Fruit fly (Drosophila melanogaster) whole organism, prepupa: Measurements from ENCODE around the gene Cpr97Eb.
A peak's percentile ranks its signal among the peaks of the same experiment; 100 is the strongest.

ENCODE experiments used
- CG15336 ChIP-seq: fragments of 200-800 bp; sonication (Bioruptor generic); IDR thresholded peaks from 2 replicates; pipeline ENCODE4 v1.3.6; 2022; ENCODE audit warnings: missing biosample characterization, missing genetic modification characterization
- CG16779 ChIP-seq: fragments of 200-800 bp; sonication (Bioruptor generic); optimal IDR thresholded peaks from 3 replicates; lab custom pipeline; 2017; ENCODE audit warnings: missing biosample characterization, mild to moderate bottlenecking, missing genetic modification characterization
- CG3032 ChIP-seq: fragments of 200-800 bp; optimal IDR thresholded peaks from 2 replicates; lab custom pipeline; 2019; ENCODE audit warnings: missing biosample characterization, mild to moderate bottlenecking, missing genetic modification characterization, moderate library complexity
- CG6276 ChIP-seq: fragments of 200-800 bp; sonication (Bioruptor generic); optimal IDR thresholded peaks from 2 replicates; lab custom pipeline; 2017; ENCODE audit warnings: missing biosample characterization, mild to moderate bottlenecking, missing genetic modification characterization
- CG6854 ChIP-seq: fragments of 200-800 bp; sonication (Bioruptor generic); optimal IDR thresholded peaks from 2 replicates; lab custom pipeline; 2017; ENCODE audit warnings: missing biosample characterization, mild to moderate bottlenecking, missing genetic modification characterization
- CG8319 ChIP-seq: fragments of 200-800 bp; sonication (Bioruptor generic); optimal IDR thresholded peaks from 3 replicates; lab custom pipeline; 2016; ENCODE audit warnings: missing biosample characterization, missing genetic modification characterization
- Eip78C ChIP-seq: fragments of 200-800 bp; sonication (Bioruptor generic); peaks from one replicate; lab custom pipeline; 2016; ENCODE audit warnings: missing biosample characterization, missing genetic modification characterization
- Hr38 ChIP-seq: sonication (Bioruptor generic); optimal IDR thresholded peaks from 2 replicates; lab custom pipeline; 2016; ENCODE audit warnings: missing biosample characterization, missing genetic modification characterization
- Hr39 ChIP-seq: fragments of 200-800 bp; sonication (Bioruptor generic); optimal IDR thresholded peaks from 2 replicates; lab custom pipeline; 2016; ENCODE audit warnings: missing biosample characterization, missing genetic modification characterization
- OdsH ChIP-seq: fragments of 200-800 bp; sonication (Bioruptor generic); optimal IDR thresholded peaks from 3 replicates; lab custom pipeline; 2016; ENCODE audit warnings: missing biosample characterization, missing genetic modification characterization
- Smox ChIP-seq: fragments of 200-800 bp; sonication (Bioruptor generic); optimal IDR thresholded peaks from 3 replicates; lab custom pipeline; 2016; ENCODE audit warnings: missing biosample characterization, missing genetic modification characterization
- fd59A ChIP-seq: fragments of 200-800 bp; sonication (Bioruptor generic); optimal IDR thresholded peaks from 2 replicates; lab custom pipeline; 2017; ENCODE audit warnings: missing biosample characterization, mild to moderate bottlenecking, missing genetic modification characterization, missing genetic modification reagents
- topi ChIP-seq: fragments of 200-800 bp; sonication (Bioruptor generic); optimal IDR thresholded peaks from 3 replicates; lab custom pipeline; 2016; ENCODE audit warnings: missing biosample characterization, missing genetic modification characterization
- vri ChIP-seq: fragments of 200-800 bp; sonication (Bioruptor generic); optimal IDR thresholded peaks from 3 replicates; lab custom pipeline; 2016; ENCODE audit warnings: missing biosample characterization, mild to moderate bottlenecking, missing genetic modification characterization

- TF ChIP-seq CG15336 (GFP tag; lab: Robert Waterston, UW) (peak; percentile 31; the same call in 1 of the 2 replicates), OdsH (no peak), CG6854 (GFP tag; lab: Kevin White, UChicago) (peak; percentile 24), Smox (GFP tag; lab: Kevin White, UChicago) (no peak), CG16779 (no peak), CG8319 (GFP tag; lab: Kevin White, UChicago) (no peak), topi (no peak), vri (GFP tag; lab: Kevin White, UChicago) (no peak), Hr39 (GFP tag; lab: Kevin White, UChicago) (no peak), fd59A (GFP tag; lab: Kevin White, UChicago) (no peak), CG6276 (no peak), Hr38 (no peak), Eip78C (GFP tag; lab: Kevin White, UChicago) (peak; percentile 30), CG3032 (tag; lab: Kevin White, UChicago) (no peak)
These were observed 47.0 kb upstream of the Cpr97Eb start for dm6 chr3R:27137914-27138323.
